Worm (Caenorhabditis elegans) whole organism, L3 larva: ENCODE measurements around the gene K08E7.8.

Source experiments
- aly-2 ChIP-seq: fragments of 150-350 bp; optimal IDR thresholded peaks from 2 replicates; lab custom pipeline; 2014; ENCODE audit warnings: missing biosample characterization, missing genetic modification characterization
- ama-1 ChIP-seq: fragments of 150-350 bp; optimal IDR thresholded peaks from 2 replicates; lab custom pipeline; 2018
- ceh-16 ChIP-seq: sonication (generic microtip); optimal IDR thresholded peaks from 2 replicates; lab custom pipeline; 2017; ENCODE audit warnings: missing biosample characterization, missing genetic modification characterization
- ceh-28 ChIP-seq: fragments of 150-350 bp; optimal IDR thresholded peaks from 2 replicates; lab custom pipeline; 2014; ENCODE audit warnings: missing biosample characterization, missing genetic modification reagents, missing genetic modification characterization
- ceh-82 ChIP-seq: fragments of 150-350 bp; optimal IDR thresholded peaks from 2 replicates; lab custom pipeline; 2014; ENCODE audit warnings: missing biosample characterization, missing genetic modification characterization
- ceh-9 ChIP-seq: sonication (generic microtip); optimal IDR thresholded peaks from 2 replicates; lab custom pipeline; 2018; ENCODE audit warnings: missing biosample characterization, missing genetic modification characterization
- daf-12 ChIP-seq: fragments of 150-350 bp; optimal IDR thresholded peaks from 2 replicates; lab custom pipeline; 2014; ENCODE audit warnings: missing biosample characterization, missing genetic modification reagents, missing genetic modification characterization
- egl-27 ChIP-seq: sonication (generic microtip); optimal IDR thresholded peaks from 4 replicates; lab custom pipeline; 2017; ENCODE audit warnings: missing biosample characterization, missing genetic modification reagents, missing genetic modification characterization
- egl-5 ChIP-seq: fragments of 150-350 bp; optimal IDR thresholded peaks from 2 replicates; lab custom pipeline; 2017; ENCODE audit warnings: missing biosample characterization, missing genetic modification reagents, missing genetic modification characterization, inconsistent platforms
- elt-1 ChIP-seq: fragments of 150-350 bp; optimal IDR thresholded peaks from 2 replicates; lab custom pipeline; 2014; ENCODE audit warnings: missing biosample characterization, missing genetic modification characterization
- elt-2 ChIP-seq: sonication (generic microtip); optimal IDR thresholded peaks from 2 replicates; lab custom pipeline; 2016; ENCODE audit warnings: missing genetic modification reagents, mild to moderate bottlenecking, missing genetic modification characterization, missing compliant biosample characterization
- elt-3 ChIP-seq, 3 experiments: fragments of 150-350 bp in 1 of 3; sonication (generic microtip) in 2 of 3; optimal IDR thresholded peaks; 2 replicates in 2 of 3; 4 replicates in 1 of 3; lab custom pipeline; 2014 to 2017; ENCODE audit warnings: missing biosample characterization in 3 of 3, missing genetic modification characterization in 3 of 3
- eor-1 ChIP-seq, 2 experiments: fragments of 150-350 bp; optimal IDR thresholded peaks; 2 replicates each; lab custom pipeline; 2014 to 2018; ENCODE audit warnings: missing biosample characterization in 2 of 2, missing genetic modification characterization in 2 of 2
- fkh-10 ChIP-seq: sonication (generic microtip); optimal IDR thresholded peaks from 2 replicates; lab custom pipeline; 2017; ENCODE audit warnings: missing biosample characterization, missing genetic modification reagents, missing genetic modification characterization
- fkh-2 ChIP-seq: fragments of 150-350 bp; optimal IDR thresholded peaks from 2 replicates; lab custom pipeline; 2014; ENCODE audit warnings: missing biosample characterization, missing genetic modification reagents, missing genetic modification characterization
- fos-1 ChIP-seq: fragments of 150-350 bp; optimal IDR thresholded peaks from 2 replicates; lab custom pipeline; 2014; ENCODE audit warnings: missing biosample characterization, missing genetic modification characterization
- jun-1 ChIP-seq: fragments of 150-350 bp; optimal IDR thresholded peaks from 2 replicates; lab custom pipeline; 2014; ENCODE audit warnings: missing biosample characterization, missing genetic modification reagents, missing genetic modification characterization
- lin-15B ChIP-seq: fragments of 150-350 bp; optimal IDR thresholded peaks from 2 replicates; lab custom pipeline; 2014; ENCODE audit warnings: missing biosample characterization, missing genetic modification characterization
- lin-39 ChIP-seq: fragments of 150-350 bp; optimal IDR thresholded peaks from 2 replicates; lab custom pipeline; 2018; ENCODE audit warnings: missing biosample characterization, missing genetic modification reagents, missing genetic modification characterization
- lsy-12 ChIP-seq: sonication (generic microtip); optimal IDR thresholded peaks from 2 replicates; lab custom pipeline; 2016; ENCODE audit warnings: mild to moderate bottlenecking, missing genetic modification characterization, missing compliant biosample characterization
- mdl-1 ChIP-seq: fragments of 150-350 bp; optimal IDR thresholded peaks from 2 replicates; lab custom pipeline; 2014; ENCODE audit warnings: missing biosample characterization, missing genetic modification characterization
- mml-1 ChIP-seq: fragments of 150-350 bp; sonication (generic microtip); optimal IDR thresholded peaks from 3 replicates; lab custom pipeline; 2014; ENCODE audit warnings: missing biosample characterization, missing genetic modification characterization
- nfya-1 ChIP-seq: sonication (generic microtip); optimal IDR thresholded peaks from 2 replicates; lab custom pipeline; 2017; ENCODE audit warnings: missing genetic modification characterization, mild to moderate bottlenecking, missing compliant biosample characterization, antibody characterized with exemption, moderate library complexity; ENCODE audit not compliant: insufficient read depth
- nhr-11 ChIP-seq: fragments of 150-350 bp; optimal IDR thresholded peaks from 2 replicates; lab custom pipeline; 2014; ENCODE audit warnings: missing biosample characterization, missing genetic modification characterization
- nhr-23 ChIP-seq: fragments of 150-350 bp; optimal IDR thresholded peaks from 2 replicates; lab custom pipeline; 2014; ENCODE audit warnings: missing biosample characterization, missing genetic modification reagents, missing genetic modification characterization
- nhr-237 ChIP-seq: fragments of 150-350 bp; optimal IDR thresholded peaks from 2 replicates; lab custom pipeline; 2014; ENCODE audit warnings: missing biosample characterization, missing genetic modification characterization
- nhr-25 ChIP-seq: sonication (generic microtip); optimal IDR thresholded peaks from 2 replicates; lab custom pipeline; 2017; ENCODE audit warnings: missing biosample characterization, missing genetic modification characterization
- nhr-28 ChIP-seq: fragments of 150-350 bp; optimal IDR thresholded peaks from 2 replicates; lab custom pipeline; 2014; ENCODE audit warnings: missing biosample characterization, missing genetic modification characterization
- nhr-67 ChIP-seq: fragments of 150-350 bp; optimal IDR thresholded peaks from 2 replicates; lab custom pipeline; 2014; ENCODE audit warnings: missing biosample characterization, missing genetic modification characterization
- nhr-76 ChIP-seq: fragments of 150-350 bp; sonication (generic microtip); optimal IDR thresholded peaks from 5 replicates; lab custom pipeline; 2014; ENCODE audit warnings: missing biosample characterization, missing genetic modification characterization
- nhr-77 ChIP-seq: fragments of 150-350 bp; optimal IDR thresholded peaks from 2 replicates; lab custom pipeline; 2014; ENCODE audit warnings: missing biosample characterization, missing genetic modification characterization
- pha-4 ChIP-seq: fragments of 150-350 bp; optimal IDR thresholded peaks from 2 replicates; lab custom pipeline; 2014; ENCODE audit warnings: missing biosample characterization, missing genetic modification reagents, missing genetic modification characterization
- pqm-1 ChIP-seq: fragments of 150-350 bp; optimal IDR thresholded peaks from 2 replicates; lab custom pipeline; 2017; ENCODE audit warnings: missing biosample characterization, missing genetic modification characterization, inconsistent platforms
- sea-2 ChIP-seq: fragments of 150-350 bp; sonication (generic microtip); optimal IDR thresholded peaks from 4 replicates; lab custom pipeline; 2014; ENCODE audit warnings: missing biosample characterization, missing genetic modification reagents, missing genetic modification characterization
- snpc-4 ChIP-seq: fragments of 150-350 bp; optimal IDR thresholded peaks from 2 replicates; lab custom pipeline; 2014; ENCODE audit warnings: missing biosample characterization, missing genetic modification characterization
- tbx-2 ChIP-seq: sonication (generic microtip); optimal IDR thresholded peaks from 2 replicates; lab custom pipeline; 2016; ENCODE audit warnings: mild to moderate bottlenecking, missing genetic modification characterization, missing compliant biosample characterization
- unc-39 ChIP-seq: sonication (generic microtip); optimal IDR thresholded peaks from 4 replicates; lab custom pipeline; 2017; ENCODE audit warnings: missing biosample characterization, missing genetic modification characterization
- unc-62 ChIP-seq: fragments of 150-350 bp; sonication (generic microtip); optimal IDR thresholded peaks from 4 replicates; lab custom pipeline; 2014; ENCODE audit warnings: missing biosample characterization, missing genetic modification reagents, missing genetic modification characterization
- zag-1 ChIP-seq: fragments of 150-350 bp; optimal IDR thresholded peaks from 2 replicates; lab custom pipeline; 2014; ENCODE audit warnings: missing biosample characterization, missing genetic modification characterization

Gene K08E7.8

ce11 chrIV:12614624-12615023 is 28.8 kb upstream of the K08E7.8 start, which contains the start of gene efa-6:
Gene efa-6, minus strand, starts transcription at chrIV:12614724.
- TF ChIP-seq elt-2 (tag; lab: Kevin White, UChicago) (no peak), fkh-10 (GFP tag; lab: Kevin White, UChicago) (no peak), nhr-28 (no peak), lin-15B (no peak), nhr-76 (tag; lab: Kevin White, UChicago) (no peak), ceh-9 (no peak), unc-39 (no peak), nhr-77 (tag; lab: Kevin White, UChicago) (no peak), nhr-237 (tag; lab: Kevin White, UChicago) (no peak), fos-1 (no peak), mdl-1 (no peak), unc-62 (no peak), elt-3 (tag; optimal IDR thresholded peaks at IDR 0.05; lab: Kevin White, UChicago) (no peak), daf-12 (tag; lab: Kevin White, UChicago) (no peak), eor-1 (tag; optimal IDR thresholded peaks at IDR 0.05; lab: Kevin White, UChicago) (no peak)

DNA sequence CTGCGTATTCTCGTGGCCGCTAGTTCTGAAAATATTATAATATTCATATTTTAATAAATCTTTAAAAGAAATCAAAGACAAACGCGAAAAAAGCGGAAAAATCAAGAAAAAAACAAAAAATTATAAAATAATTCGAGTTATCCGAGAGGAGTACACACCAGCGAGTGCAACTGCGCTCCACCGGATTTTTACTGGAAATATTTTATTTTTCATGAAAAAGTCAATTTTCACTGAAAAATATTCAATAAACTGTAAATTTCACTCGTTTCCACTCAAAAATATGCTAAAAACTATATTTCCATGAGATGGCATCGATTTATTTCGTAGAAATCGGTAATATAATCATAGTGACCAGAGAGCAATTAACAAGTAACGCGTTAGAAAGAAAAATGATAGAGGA is 19.5 kb upstream of the K08E7.8 start, which contains the start of gene Y55D9A.2:
Y55D9A.2 (minus strand) TSS at position 31 of the 400 bp plus-strand sequence.
- TF ChIP-seq nhr-25 (peak; percentile 11), nfya-1 (tag; lab: Kevin White, UChicago) (peak; percentile 38), pha-4 (peak; percentile 57), nhr-67 (tag; lab: Kevin White, UChicago) (no peak), nhr-28 (no peak), snpc-4 (tag; lab: Kevin White, UChicago) (peak; percentile 15), lin-15B (peak; percentile 79), elt-2 (tag; lab: Kevin White, UChicago) (peak; percentile 14)

DNA sequence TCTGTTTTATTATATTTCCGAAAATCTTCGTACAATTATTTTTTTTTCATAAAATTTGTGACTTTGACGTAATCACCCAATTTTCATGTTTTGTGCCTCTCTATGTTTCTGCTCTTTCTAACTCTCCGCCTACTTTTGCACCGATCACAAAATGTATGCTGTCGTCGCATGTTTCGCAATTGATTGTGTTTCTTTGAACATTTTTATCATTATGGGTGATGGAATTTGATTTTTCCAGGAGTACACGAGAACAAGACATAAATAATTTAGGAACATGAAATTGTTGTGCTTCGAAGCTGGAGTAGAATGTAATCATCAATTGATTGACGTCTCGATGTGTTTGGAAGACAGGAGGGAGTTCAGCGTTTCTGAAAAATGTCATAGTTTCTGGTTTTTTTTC is 15.1 kb upstream of the K08E7.8 start:
- TF ChIP-seq elt-2 (tag; lab: Kevin White, UChicago) (peak; percentile 94), jun-1 (peak; percentile 18), nhr-76 (tag; lab: Kevin White, UChicago) (no peak), pqm-1 (peak; percentile 94), elt-1 (tag; lab: Kevin White, UChicago) (no peak)

DNA sequence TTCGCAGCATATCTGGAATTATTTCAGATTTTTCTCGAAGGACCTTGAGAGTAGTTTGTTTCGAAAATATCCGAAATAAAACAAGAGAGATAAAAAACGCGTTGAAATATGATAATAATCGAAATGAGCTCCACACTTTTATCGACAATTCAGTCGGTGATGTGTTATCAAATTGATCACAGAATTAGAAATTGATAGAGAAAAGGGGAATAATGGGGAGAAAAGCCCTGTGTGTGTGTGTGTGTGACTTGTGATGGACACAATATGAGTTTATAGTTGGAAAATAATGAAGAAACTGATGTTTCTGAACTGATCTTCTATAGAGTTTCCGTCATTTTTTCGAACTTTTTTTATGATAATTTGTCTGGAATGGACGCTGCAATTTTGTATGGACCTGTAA is 13.3 kb upstream of the K08E7.8 start, which contains the start of gene pgp-1:
pgp-1 (minus strand) TSS at position 12 of the 400 bp plus-strand sequence.
- TF ChIP-seq jun-1 (peak; percentile 9), sea-2 (GFP tag; lab: Kevin White, UChicago) (no peak), fos-1 (no peak), aly-2 (tag; lab: Kevin White, UChicago) (no peak), fkh-10 (GFP tag; lab: Kevin White, UChicago) (no peak), mml-1 (tag; lab: Kevin White, UChicago) (no peak), elt-2 (tag; lab: Kevin White, UChicago) (peak; percentile 94), mdl-1 (no peak), ceh-28 (no peak), pqm-1 (peak; percentile 91), elt-3 (tag; optimal IDR thresholded peaks at IDR 0.05; lab: Kevin White, UChicago) (no peak), egl-5 (tag; lab: Kevin White, UChicago) (no peak), pha-4 (peak; percentile 27), daf-12 (tag; lab: Kevin White, UChicago) (no peak)

DNA sequence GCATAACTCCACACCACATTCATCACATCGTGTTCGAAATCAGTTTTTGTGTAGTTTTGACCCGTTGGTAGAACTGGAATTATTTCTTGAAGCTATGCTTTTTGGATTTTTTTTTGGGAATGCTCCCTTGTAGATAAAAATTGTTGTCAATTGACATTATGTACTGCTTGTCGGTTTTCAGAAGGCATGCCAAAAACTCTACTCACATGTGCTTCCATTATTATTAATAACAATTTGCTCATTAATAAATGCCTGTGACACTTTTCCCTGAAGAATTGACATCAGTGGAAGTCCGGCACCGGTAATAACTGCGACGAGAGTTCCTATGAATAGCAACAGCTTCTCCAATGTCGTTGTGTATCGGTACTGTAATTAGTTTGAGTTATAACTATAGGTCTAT is 11.1 kb upstream of the K08E7.8 start:
- TF ChIP-seq fkh-2 (no peak), nhr-11 (tag; lab: Kevin White, UChicago) (no peak), unc-39 (no peak), tbx-2 (tag; lab: Kevin White, UChicago) (no peak), sea-2 (GFP tag; lab: Kevin White, UChicago) (no peak), nhr-76 (tag; lab: Kevin White, UChicago) (no peak), ceh-28 (no peak), elt-1 (tag; lab: Kevin White, UChicago) (no peak), zag-1 (tag; lab: Kevin White, UChicago) (no peak), ceh-82 (tag; lab: Kevin White, UChicago) (no peak)

- no peak for TF ChIP-seq sea-2 (GFP tag; lab: Kevin White, UChicago)
- TF ChIP-seq ceh-28 = no peak
- TF ChIP-seq lsy-12 (tag; lab: Kevin White, UChicago) = peak; percentile 53
- TF ChIP-seq nhr-237 (tag; lab: Kevin White, UChicago) = no peak
- TF ChIP-seq zag-1 (tag; lab: Kevin White, UChicago) = no peak
- TF ChIP-seq ama-1 (lab: Kevin White, UChicago) = no peak
- TF ChIP-seq snpc-4 (tag; lab: Kevin White, UChicago) = peak; percentile 52
- no peak for TF ChIP-seq fos-1
- peak; percentile 11 for TF ChIP-seq nhr-25
- peak; percentile 46 for TF ChIP-seq lin-15B
- no peak for TF ChIP-seq fkh-10 (GFP tag; lab: Kevin White, UChicago)
- TF ChIP-seq nhr-11 (tag; lab: Kevin White, UChicago) = no peak
- TF ChIP-seq pqm-1 = peak; percentile 26
- TF ChIP-seq egl-27 (tag; lab: Kevin White, UChicago) = peak; percentile 6
- peak; percentile 62 for TF ChIP-seq elt-2 (tag; lab: Kevin White, UChicago)
- TF ChIP-seq ceh-16 (tag; lab: Kevin White, UChicago) = no peak
- TF ChIP-seq pha-4 = peak; percentile 73
- TF ChIP-seq nhr-23 (tag; lab: Kevin White, UChicago) = peak; percentile 19
- peak; percentile 83 for TF ChIP-seq nfya-1 (tag; lab: Kevin White, UChicago)
- no peak for TF ChIP-seq elt-1 (tag; lab: Kevin White, UChicago)
- TF ChIP-seq jun-1 = peak; percentile 40
- no peak for TF ChIP-seq mml-1 (tag; lab: Kevin White, UChicago)
- no peak for TF ChIP-seq nhr-76 (tag; lab: Kevin White, UChicago)
- TF ChIP-seq tbx-2 (tag; lab: Kevin White, UChicago) = peak; percentile 43
- no peak for TF ChIP-seq egl-5 (tag; lab: Kevin White, UChicago)
- peak; percentile 60 for TF ChIP-seq lin-39 (tag; lab: Kevin White, UChicago)
These were observed 8.7 kb upstream of the K08E7.8 start for ce11 chrIV:12594574-12594973.
